Fruit fly (Drosophila melanogaster): ENCODE data around the gene unc.

The unc gene

DNA sequence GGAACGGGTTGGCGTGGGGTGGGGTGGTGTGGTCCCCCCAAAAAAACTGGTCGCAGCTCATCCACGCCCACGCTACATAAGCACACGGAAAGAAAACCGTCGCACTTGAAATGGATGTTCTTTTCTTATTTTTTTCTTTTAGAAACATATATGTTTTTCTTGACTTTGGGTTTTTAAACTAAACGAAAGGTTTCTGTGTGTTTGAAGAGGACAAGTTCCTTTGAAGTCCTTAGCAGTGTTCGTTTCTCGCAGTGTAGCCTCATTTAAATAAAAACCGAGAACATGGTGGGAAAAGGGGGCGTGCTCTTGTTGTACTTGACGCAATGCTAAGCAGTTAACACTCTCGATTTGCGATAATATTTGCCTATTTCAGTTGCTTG lies 42.4 kb downstream of the unc start (continued):
- TF ChIP-seq Eip74EF (GFP tag; optimal IDR thresholded peaks at IDR 0.05) (no peak), CG11456 (GFP tag; IDR thresholded peaks at IDR 0.05) (no peak), schlank (tag; optimal IDR thresholded peaks at IDR 0.05) (no peak), dmrt11E (tag; optimal IDR thresholded peaks at IDR 0.05) (no peak), ash1 (GFP tag; optimal IDR thresholded peaks at IDR 0.05) (no peak), fd3F (GFP tag; optimal IDR thresholded peaks at IDR 0.05) (no peak), lmd (GFP tag; IDR thresholded peaks at IDR 0.05) (0 out of 2 replicates have a peak, but pooled peaks have one; percentile 30), CG3163 (GFP tag; optimal IDR thresholded peaks at IDR 0.05) (no peak), D19A (tag; optimal IDR thresholded peaks at IDR 0.05) (no peak), Med (GFP tag) (peak; percentile 83), org-1 (GFP tag; optimal IDR thresholded peaks at IDR 0.05) (no peak), Drgx (GFP tag; IDR thresholded peaks at IDR 0.05) (peak; percentile 85), chinmo (GFP tag; IDR thresholded peaks at IDR 0.05; ENCODE audit: partially characterized antibody) (no peak), CG1832 (GFP tag; optimal IDR thresholded peaks at IDR 0.05) (no peak), CG15479 (GFP tag; optimal IDR thresholded peaks at IDR 0.05) (no peak), CG12299 (tag; optimal IDR thresholded peaks at IDR 0.05) (no peak), slbo (GFP tag; IDR thresholded peaks at IDR 0.05) (peak; percentile 21), zfh1 (GFP tag; IDR thresholded peaks at IDR 0.05) (no peak), ci (GFP tag; IDR thresholded peaks at IDR 0.05) (no peak), CG14014 (GFP tag; IDR thresholded peaks at IDR 0.05) (no peak), CG12219 (GFP tag; optimal IDR thresholded peaks at IDR 0.05) (no peak), h (optimal IDR thresholded peaks at IDR 0.05) (no peak), CG2129 (GFP tag; IDR thresholded peaks at IDR 0.05; ENCODE audit: partially characterized antibody) (no peak), CG31388 (GFP tag; optimal IDR thresholded peaks at IDR 0.05) (no peak), CG12391 (tag; optimal IDR thresholded peaks at IDR 0.05) (no peak), CG1024 (GFP tag; IDR thresholded peaks at IDR 0.05) (no peak), CG9437 (GFP tag; optimal IDR thresholded peaks at IDR 0.05) (no peak), Dref (GFP tag; IDR thresholded peaks at IDR 0.05) (no peak), az2 (GFP tag; optimal IDR thresholded peaks at IDR 0.05) (no peak), cato (GFP tag; optimal IDR thresholded peaks at IDR 0.05; ENCODE audit: borderline replicate concordance) (no peak), sens (GFP tag) (peak; percentile 51), CG1529 (GFP tag; optimal IDR thresholded peaks at IDR 0.05) (no peak), bsh (GFP tag; optimal IDR thresholded peaks at IDR 0.05) (peak in 1 of 2 experiments; percentile 13), gem (tag; optimal IDR thresholded peaks at IDR 0.05) (peak; percentile 28), lilli (GFP tag; optimal IDR thresholded peaks at IDR 0.05) (peak; percentile 0), sc (optimal IDR thresholded peaks at IDR 0.05) (no peak), sc (GFP tag; optimal IDR thresholded peaks at IDR 0.05) (no peak), CG34422 (GFP tag; IDR thresholded peaks at IDR 0.05) (no peak), CG8089 (GFP tag; optimal IDR thresholded peaks at IDR 0.05) (no peak), CrebB (tag; optimal IDR thresholded peaks at IDR 0.05) (no peak), Awh (GFP tag; IDR thresholded peaks at IDR 0.05) (no peak), CG30403 (GFP tag; optimal IDR thresholded peaks at IDR 0.05) (peak; percentile 4), CG2199 (GFP tag; IDR thresholded peaks at IDR 0.05) (no peak), CG3847 (GFP tag; IDR thresholded peaks at IDR 0.05) (no peak), Ets65A (GFP tag) (peak; percentile 90), gce (GFP tag; IDR thresholded peaks at IDR 0.05) (no peak), BEAF-32 (GFP tag; optimal IDR thresholded peaks at IDR 0.05) (no peak), dm (GFP tag; optimal IDR thresholded peaks at IDR 0.05) (no peak), emc (GFP tag; optimal IDR thresholded peaks at IDR 0.05) (no peak), CG17612 (GFP tag; IDR thresholded peaks at IDR 0.05) (no peak), fd102C (GFP tag; optimal IDR thresholded peaks at IDR 0.05) (no peak), CG7839 (tag; optimal IDR thresholded peaks at IDR 0.05) (peak; percentile 27), Fer1 (GFP tag; optimal IDR thresholded peaks at IDR 0.05) (no peak)

All from whole organism, embryonic.